Fruit fly (Drosophila melanogaster): ENCODE measurements around the gene OXA1L.

OXA1L gene

dm6 chr3L:10851853-10852346, 34.4 kb downstream of the OXA1L start:
- no peak for TF ChIP-seq usp (GFP tag; optimal IDR thresholded peaks at IDR 0.05)
- TF ChIP-seq psq (optimal IDR thresholded peaks at IDR 0.05): no peak
- no peak for TF ChIP-seq EcR (GFP tag; optimal IDR thresholded peaks at IDR 0.05)
- TF ChIP-seq CG8478 (optimal IDR thresholded peaks at IDR 0.05): no peak
- TF ChIP-seq Dll (optimal IDR thresholded peaks at IDR 0.05): no peak
- TF ChIP-seq pan (optimal IDR thresholded peaks at IDR 0.05): no peak

- TF ChIP-seq psq (optimal IDR thresholded peaks at IDR 0.05) (no peak), EcR (GFP tag; optimal IDR thresholded peaks at IDR 0.05) (peak in 1 of 2 experiments; percentile 63)
Observed at dm6 chr3L:10851107-10851762, 35.0 kb downstream of the OXA1L start.

dm6 chr3L:10849620-10850302, 36.5 kb downstream of the OXA1L start:
- TF ChIP-seq psq (optimal IDR thresholded peaks at IDR 0.05) (no peak), usp (GFP tag; optimal IDR thresholded peaks at IDR 0.05) (no peak), CG8478 (optimal IDR thresholded peaks at IDR 0.05) (no peak), pan (optimal IDR thresholded peaks at IDR 0.05) (no peak), EcR (GFP tag; optimal IDR thresholded peaks at IDR 0.05) (no peak), Dll (optimal IDR thresholded peaks at IDR 0.05) (no peak)

dm6 chr3L:10848712-10849377, 37.4 kb downstream of the OXA1L start:
- TF ChIP-seq psq (optimal IDR thresholded peaks at IDR 0.05) (no peak), pan (optimal IDR thresholded peaks at IDR 0.05) (no peak), usp (GFP tag; optimal IDR thresholded peaks at IDR 0.05) (no peak), EcR (GFP tag; optimal IDR thresholded peaks at IDR 0.05) (no peak), CG8478 (optimal IDR thresholded peaks at IDR 0.05) (no peak), Dll (optimal IDR thresholded peaks at IDR 0.05) (no peak)

- TF ChIP-seq pan (optimal IDR thresholded peaks at IDR 0.05) (peak; percentile 26), EcR (GFP tag; optimal IDR thresholded peaks at IDR 0.05) (no peak)
Observed at dm6 chr3L:10847790-10848492, 38.3 kb downstream of the OXA1L start.

- TF ChIP-seq psq (optimal IDR thresholded peaks at IDR 0.05) (no peak), usp (GFP tag; optimal IDR thresholded peaks at IDR 0.05) (no peak), EcR (GFP tag; optimal IDR thresholded peaks at IDR 0.05) (no peak), CG8478 (optimal IDR thresholded peaks at IDR 0.05) (no peak), Dll (optimal IDR thresholded peaks at IDR 0.05) (no peak), pan (optimal IDR thresholded peaks at IDR 0.05) (no peak)
Observed at dm6 chr3L:10845758-10846157, 40.5 kb downstream of the OXA1L start.

dm6 chr3L:10844548-10845530, 41.4 kb downstream of the OXA1L start:
- TF ChIP-seq EcR (GFP tag; optimal IDR thresholded peaks at IDR 0.05): no peak
- TF ChIP-seq Dll (optimal IDR thresholded peaks at IDR 0.05): no peak
- TF ChIP-seq CG8478 (optimal IDR thresholded peaks at IDR 0.05): no peak
- TF ChIP-seq pan (optimal IDR thresholded peaks at IDR 0.05): no peak
- TF ChIP-seq psq (optimal IDR thresholded peaks at IDR 0.05): no peak
- no peak for TF ChIP-seq usp (GFP tag; optimal IDR thresholded peaks at IDR 0.05)

dm6 chr3L:10843685-10844084, 42.6 kb downstream of the OXA1L start:
- TF ChIP-seq Dll (optimal IDR thresholded peaks at IDR 0.05): no peak
- TF ChIP-seq CG8478 (optimal IDR thresholded peaks at IDR 0.05): no peak
- no peak for TF ChIP-seq psq (optimal IDR thresholded peaks at IDR 0.05)
- no peak for TF ChIP-seq pan (optimal IDR thresholded peaks at IDR 0.05)
- no peak for TF ChIP-seq EcR (GFP tag; optimal IDR thresholded peaks at IDR 0.05)
- TF ChIP-seq usp (GFP tag; optimal IDR thresholded peaks at IDR 0.05): no peak

- no peak for TF ChIP-seq Dll (optimal IDR thresholded peaks at IDR 0.05)
Observed at dm6 chr3L:10843273-10843672, 43.0 kb downstream of the OXA1L start.

dm6 chr3L:10842830-10843229, 43.4 kb downstream of the OXA1L start:
- TF ChIP-seq EcR (GFP tag; optimal IDR thresholded peaks at IDR 0.05): no peak
- no peak for TF ChIP-seq pan (optimal IDR thresholded peaks at IDR 0.05)
- TF ChIP-seq psq (optimal IDR thresholded peaks at IDR 0.05): no peak
- no peak for TF ChIP-seq CG8478 (optimal IDR thresholded peaks at IDR 0.05)
- TF ChIP-seq Dll (optimal IDR thresholded peaks at IDR 0.05): no peak
- TF ChIP-seq usp (GFP tag; optimal IDR thresholded peaks at IDR 0.05): no peak

dm6 chr3L:10841905-10842304, 44.4 kb downstream of the OXA1L start:
- no peak for TF ChIP-seq psq (optimal IDR thresholded peaks at IDR 0.05)
- TF ChIP-seq Dll (optimal IDR thresholded peaks at IDR 0.05): no peak
- no peak for TF ChIP-seq CG8478 (optimal IDR thresholded peaks at IDR 0.05)
- TF ChIP-seq pan (optimal IDR thresholded peaks at IDR 0.05): no peak
- TF ChIP-seq EcR (GFP tag; optimal IDR thresholded peaks at IDR 0.05): no peak
- TF ChIP-seq usp (GFP tag; optimal IDR thresholded peaks at IDR 0.05): no peak

Measured in whole organism.